Fruit fly (Drosophila melanogaster): ENCODE data around the gene CG31097.

DNA sequence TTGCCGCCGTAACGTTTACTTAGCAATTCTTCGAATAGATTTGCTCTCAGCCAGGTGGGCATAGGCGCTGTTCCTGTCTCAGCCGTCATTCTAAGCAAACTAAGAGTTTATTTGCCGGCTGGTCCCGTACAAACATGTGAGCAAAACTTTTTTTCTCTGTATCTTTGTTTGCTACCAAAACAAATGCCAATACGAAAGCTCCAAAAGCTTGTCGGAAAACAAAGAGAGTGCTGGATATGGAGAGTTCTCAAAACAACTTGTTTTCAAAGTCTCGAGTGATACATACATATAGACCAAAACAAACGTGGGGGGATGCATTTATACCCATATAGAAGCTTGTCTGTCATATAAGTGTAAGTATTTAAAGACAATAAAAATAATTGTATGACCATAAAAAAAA, 18.4 kb upstream of the CG31097 start, which contains the start of gene CG10559:
- TF ChIP-seq acj6 (GFP tag; optimal IDR thresholded peaks at IDR 0.05): no peak
- no peak for TF ChIP-seq OdsH (GFP tag; optimal IDR thresholded peaks at IDR 0.05)
- no peak for TF ChIP-seq svp (GFP tag)
- TF ChIP-seq fd59A (GFP tag; optimal IDR thresholded peaks at IDR 0.05): no peak
- TF ChIP-seq CG10669 (GFP tag; optimal IDR thresholded peaks at IDR 0.05): no peak
- TF ChIP-seq CG11902 (GFP tag; optimal IDR thresholded peaks at IDR 0.05): no peak
